Fruit fly (Drosophila melanogaster) whole organism: Measurements from ENCODE around the gene dlg1.

Source experiments
- CG8478 ChIP-seq: fragments of >200 bp; optimal IDR thresholded peaks from 2 replicates; lab custom pipeline; 2018; ENCODE audit warnings: inconsistent platforms
- Dll ChIP-seq: fragments of >200 bp; optimal IDR thresholded peaks from 2 replicates; lab custom pipeline; 2017
- EcR ChIP-seq, 2 experiments: fragments of >200 bp; optimal IDR thresholded peaks; 2 replicates each; lab custom pipeline; 2017; ENCODE audit warnings: missing biosample characterization in 2 of 2, missing genetic modification characterization in 2 of 2, missing genetic modification reagents in 2 of 2
- pan ChIP-seq: fragments of >200 bp; optimal IDR thresholded peaks from 2 replicates; lab custom pipeline; 2017
- psq ChIP-seq: fragments of >200 bp; optimal IDR thresholded peaks from 2 replicates; lab custom pipeline; 2017
- usp ChIP-seq: fragments of >200 bp; optimal IDR thresholded peaks from 2 replicates; lab custom pipeline; 2017; ENCODE audit warnings: missing biosample characterization, missing genetic modification characterization, mixed read lengths

The dlg1 gene

DNA sequence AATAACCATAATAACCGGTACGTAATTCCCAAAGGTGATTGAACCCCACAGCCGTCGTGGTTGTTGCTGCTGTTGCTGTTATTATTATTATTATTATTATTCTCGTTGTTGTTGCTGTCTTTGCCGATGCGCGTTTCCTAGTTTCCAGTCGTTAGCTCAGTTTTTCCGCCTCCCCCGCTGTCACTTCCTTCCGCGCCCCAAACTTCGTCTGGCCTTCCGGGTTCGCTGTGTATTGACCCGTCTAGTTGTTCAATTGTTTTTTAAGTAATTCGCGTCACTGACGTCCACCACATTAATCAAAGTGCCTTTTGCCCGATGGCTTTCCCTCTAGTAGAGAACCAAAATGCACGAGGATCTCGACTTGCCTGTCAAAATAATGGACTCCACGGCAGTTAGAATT, 2.1 kb downstream of the dlg1 start:
- TF ChIP-seq psq (lab: Kevin White, UChicago) (no peak), pan (lab: Kevin White, UChicago) (no peak), CG8478 (lab: Kevin White, UChicago) (no peak), Dll (lab: Kevin White, UChicago) (no peak), EcR (GFP tag; optimal IDR thresholded peaks at IDR 0.05; lab: Kevin White, UChicago) (no peak), usp (GFP tag; lab: Kevin White, UChicago) (no peak)

dm6 chrX:11372764-11373712, 3.6 kb downstream of the dlg1 start:
- TF ChIP-seq CG8478 (lab: Kevin White, UChicago) (no peak), usp (GFP tag; lab: Kevin White, UChicago) (no peak), EcR (GFP tag; optimal IDR thresholded peaks at IDR 0.05; lab: Kevin White, UChicago) (no peak), psq (lab: Kevin White, UChicago) (no peak), pan (lab: Kevin White, UChicago) (no peak), Dll (lab: Kevin White, UChicago) (peak; percentile 69)

DNA sequence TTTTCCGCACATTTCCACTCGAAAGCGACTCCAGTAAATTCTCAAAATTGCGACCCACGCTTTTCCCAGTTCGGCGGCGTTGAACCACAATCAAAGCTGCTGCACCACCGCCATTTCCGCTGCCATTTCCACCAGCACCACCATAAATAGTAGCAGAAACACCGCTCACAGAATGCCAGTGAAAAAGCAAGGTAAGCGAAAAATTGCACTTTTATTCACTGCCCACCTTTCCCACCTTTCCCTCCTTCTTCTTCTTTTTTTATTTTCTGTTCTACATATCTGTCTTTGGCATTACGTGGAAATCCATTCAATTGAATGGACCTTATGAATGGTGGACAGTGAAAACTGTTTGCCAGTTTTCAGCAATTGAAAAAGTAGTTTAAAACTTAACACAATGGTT, 4.9 kb downstream of the dlg1 start:
- TF ChIP-seq Dll (lab: Kevin White, UChicago) (no peak), EcR (GFP tag; optimal IDR thresholded peaks at IDR 0.05; lab: Kevin White, UChicago) (no peak), pan (lab: Kevin White, UChicago) (no peak), psq (lab: Kevin White, UChicago) (no peak), usp (GFP tag; lab: Kevin White, UChicago) (no peak), CG8478 (lab: Kevin White, UChicago) (no peak)

DNA sequence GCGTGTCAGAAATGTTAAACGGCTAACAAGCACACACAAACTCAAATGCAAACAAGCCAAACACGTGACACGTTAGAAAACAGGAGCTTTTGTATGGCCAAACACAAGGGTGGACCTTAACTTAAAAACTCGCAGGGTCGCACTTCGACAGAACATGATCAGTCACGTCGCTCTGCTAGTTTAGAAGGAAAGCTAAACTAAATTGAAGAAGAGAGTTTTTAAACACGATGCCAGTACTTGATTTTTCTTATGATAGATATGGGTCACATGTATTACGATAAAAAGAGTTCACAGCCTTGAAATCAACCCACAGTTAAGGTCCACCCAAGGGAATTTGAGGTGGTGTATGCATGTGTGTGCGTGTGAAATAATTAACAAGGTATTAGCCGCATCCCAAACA, 8.9 kb downstream of the dlg1 start:
- TF ChIP-seq pan (lab: Kevin White, UChicago): no peak
- no peak for TF ChIP-seq CG8478 (lab: Kevin White, UChicago)
- no peak for TF ChIP-seq usp (GFP tag; lab: Kevin White, UChicago)
- TF ChIP-seq psq (lab: Kevin White, UChicago): no peak
- no peak for TF ChIP-seq Dll (lab: Kevin White, UChicago)
- no peak for TF ChIP-seq EcR (GFP tag; optimal IDR thresholded peaks at IDR 0.05; lab: Kevin White, UChicago)

- no peak for TF ChIP-seq pan (lab: Kevin White, UChicago)
These were observed 9.7 kb downstream of the dlg1 start for dm6 chrX:11379139-11379538.

DNA sequence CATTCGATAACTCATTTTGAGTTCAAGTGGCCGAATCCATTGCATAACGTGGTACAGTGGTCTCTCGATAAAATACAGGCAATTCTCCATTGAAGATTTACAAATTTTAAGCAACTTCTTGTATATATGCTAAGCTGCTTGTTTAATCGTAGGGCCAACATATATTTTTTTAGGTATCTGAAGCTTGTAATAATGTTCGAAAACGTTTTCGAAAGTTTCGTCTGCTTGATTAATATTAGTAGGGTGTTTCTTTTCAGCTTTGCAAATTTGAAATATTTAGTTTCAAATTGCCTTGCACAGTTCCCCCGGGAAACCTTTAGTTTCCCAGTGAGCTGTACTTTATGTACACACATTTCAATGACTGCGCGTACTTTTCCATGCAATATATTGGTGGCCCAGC, 10.3 kb downstream of the dlg1 start:
- TF ChIP-seq psq (lab: Kevin White, UChicago) (no peak), Dll (lab: Kevin White, UChicago) (no peak), pan (lab: Kevin White, UChicago) (no peak), CG8478 (lab: Kevin White, UChicago) (no peak), EcR (GFP tag; optimal IDR thresholded peaks at IDR 0.05; lab: Kevin White, UChicago) (no peak), usp (GFP tag; lab: Kevin White, UChicago) (no peak)

DNA sequence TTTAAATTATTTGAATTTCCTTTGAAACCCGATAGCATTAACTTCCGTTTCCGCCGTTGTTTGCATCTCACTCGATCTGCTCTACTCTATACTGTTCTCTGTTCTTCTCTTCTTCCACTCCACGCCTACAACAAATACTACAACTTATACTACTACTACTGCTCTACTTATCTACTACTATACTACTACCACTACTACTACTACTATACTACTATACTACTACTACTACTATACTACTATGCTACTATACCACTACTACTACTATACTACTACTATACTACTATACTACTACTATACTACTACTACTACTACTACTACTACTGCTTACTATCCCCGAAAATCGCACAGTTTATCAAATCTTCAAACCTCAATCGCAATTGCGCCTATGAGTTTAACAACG, 13.1 kb downstream of the dlg1 start:
- TF ChIP-seq psq (lab: Kevin White, UChicago): no peak

- TF ChIP-seq CG8478 (lab: Kevin White, UChicago) (no peak), Dll (lab: Kevin White, UChicago) (no peak), psq (lab: Kevin White, UChicago) (no peak), pan (lab: Kevin White, UChicago) (no peak), usp (GFP tag; lab: Kevin White, UChicago) (no peak), EcR (GFP tag; optimal IDR thresholded peaks at IDR 0.05; lab: Kevin White, UChicago) (no peak)
These were observed 14.1 kb downstream of the dlg1 start for dm6 chrX:11383530-11383929.

- no peak for TF ChIP-seq CG8478 (lab: Kevin White, UChicago)
These were observed 14.6 kb downstream of the dlg1 start for dm6 chrX:11384023-11384444.

DNA sequence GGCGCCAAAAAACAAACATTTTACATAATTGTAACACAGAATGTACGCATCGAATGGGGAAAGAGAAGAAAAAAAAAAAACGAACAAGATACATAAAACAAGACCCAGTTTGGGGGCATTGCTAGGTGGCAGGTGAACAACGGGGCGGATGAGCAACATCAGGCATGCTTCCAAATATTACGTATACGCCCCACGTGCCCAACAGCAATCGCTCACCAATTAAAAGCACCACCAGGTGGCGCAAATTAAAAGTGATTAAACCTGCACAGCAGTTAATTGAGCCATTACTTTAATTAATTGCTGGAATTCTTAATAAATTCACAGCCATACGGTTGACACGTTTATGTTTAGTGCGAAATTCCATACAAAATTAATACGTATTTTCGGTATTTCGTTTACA, 16.0 kb downstream of the dlg1 start:
- no peak for TF ChIP-seq CG8478 (lab: Kevin White, UChicago)
- no peak for TF ChIP-seq usp (GFP tag; lab: Kevin White, UChicago)
- no peak for TF ChIP-seq psq (lab: Kevin White, UChicago)
- no peak for TF ChIP-seq Dll (lab: Kevin White, UChicago)
- TF ChIP-seq EcR (GFP tag; optimal IDR thresholded peaks at IDR 0.05; lab: Kevin White, UChicago): no peak
- no peak for TF ChIP-seq pan (lab: Kevin White, UChicago)

dm6 chrX:11389494-11390447, 20.3 kb downstream of the dlg1 start:
- no peak for TF ChIP-seq psq (lab: Kevin White, UChicago)
- TF ChIP-seq usp (GFP tag; lab: Kevin White, UChicago): no peak
- peak; percentile 81 for TF ChIP-seq Dll (lab: Kevin White, UChicago)
- TF ChIP-seq CG8478 (lab: Kevin White, UChicago): no peak
